Fruit fly (Drosophila melanogaster) whole organism, embryonic: Measurements from ENCODE around the gene CkIIbeta.

ENCODE experiments used
- BEAF-32 ChIP-seq: fragments of 200-800 bp; sonication (Bioruptor generic); optimal IDR thresholded peaks from 3 replicates; lab custom pipeline; 2017; ENCODE audit warnings: missing biosample characterization, missing genetic modification characterization, mild to moderate bottlenecking, moderate library complexity, missing genetic modification reagents
- Bgb ChIP-seq: fragments of 200-800 bp; sonication (Bioruptor generic); IDR thresholded peaks from 2 replicates; pipeline ENCODE4 v1.3.6; 2022; ENCODE audit warnings: missing biosample characterization, missing genetic modification characterization; ENCODE audit not compliant: partially characterized antibody
- Blimp-1 ChIP-seq: fragments of 200-800 bp; sonication (Bioruptor generic); optimal IDR thresholded peaks from 3 replicates; lab custom pipeline; 2018; ENCODE audit warnings: missing biosample characterization, missing genetic modification characterization, mild to moderate bottlenecking, moderate library complexity, missing genetic modification reagents
- CG10274 ChIP-seq: fragments of 200-800 bp; sonication (Bioruptor generic); optimal IDR thresholded peaks from 3 replicates; lab custom pipeline; 2017; ENCODE audit warnings: missing biosample characterization, mild to moderate bottlenecking, missing genetic modification characterization
- CG11093 ChIP-seq: fragments of 200-800 bp; sonication (Bioruptor generic); IDR thresholded peaks from 3 replicates; pipeline ENCODE4 v1.3.6; 2022; ENCODE audit warnings: missing biosample characterization, missing genetic modification characterization
- CG14860 ChIP-seq: fragments of 200-800 bp; sonication (Bioruptor generic); IDR thresholded peaks from 3 replicates; pipeline ENCODE4 v1.3.6; 2022; ENCODE audit warnings: missing biosample characterization, missing genetic modification characterization; ENCODE audit not compliant: partially characterized antibody
- CG16813 ChIP-seq: fragments of 200-800 bp; sonication (Bioruptor generic); IDR thresholded peaks from 3 replicates; pipeline ENCODE4 v1.3.6; 2022; ENCODE audit warnings: missing biosample characterization, missing genetic modification characterization; ENCODE audit not compliant: partially characterized antibody
- CG18011 ChIP-seq: fragments of 200-800 bp; sonication (Bioruptor generic); optimal IDR thresholded peaks from 2 replicates; lab custom pipeline; 2017; ENCODE audit warnings: missing biosample characterization, missing genetic modification characterization, mild to moderate bottlenecking, moderate library complexity, missing genotype
- CG1832 ChIP-seq: fragments of 200-800 bp; sonication (Bioruptor generic); optimal IDR thresholded peaks from 2 replicates; lab custom pipeline; 2017; ENCODE audit warnings: missing biosample characterization, mild to moderate bottlenecking, missing genetic modification characterization, inconsistent platforms
- CG31224 ChIP-seq: fragments of 200-800 bp; sonication (Bioruptor generic); IDR thresholded peaks from 2 replicates; pipeline ENCODE4 v1.3.6; 2022; ENCODE audit warnings: missing biosample characterization, missing genetic modification characterization
- CG34224 ChIP-seq: fragments of 200-800 bp; sonication (Bioruptor generic); IDR thresholded peaks from 3 replicates; pipeline ENCODE4 v1.3.6; 2022; ENCODE audit warnings: missing biosample characterization, missing genetic modification characterization; ENCODE audit not compliant: partially characterized antibody
- CG6791 ChIP-seq: fragments of 200-800 bp; sonication (Bioruptor generic); IDR thresholded peaks from 3 replicates; pipeline ENCODE4 v1.3.6; 2022; ENCODE audit warnings: missing biosample characterization, missing genetic modification characterization; ENCODE audit not compliant: partially characterized antibody
- CG6813 ChIP-seq: fragments of 200-800 bp; sonication (Bioruptor generic); optimal IDR thresholded peaks from 2 replicates; lab custom pipeline; 2017; ENCODE audit warnings: missing biosample characterization, missing genetic modification characterization, mild to moderate bottlenecking, moderate library complexity, missing genetic modification reagents
- CG7556 ChIP-seq: fragments of 200-800 bp; sonication (Bioruptor generic); optimal IDR thresholded peaks from 2 replicates; lab custom pipeline; 2017; ENCODE audit warnings: missing biosample characterization, mild to moderate bottlenecking, missing genetic modification characterization
- CG7963 ChIP-seq: fragments of 200-800 bp; sonication (Bioruptor generic); IDR thresholded peaks from 3 replicates; pipeline ENCODE4 v1.3.6; 2022; ENCODE audit warnings: missing biosample characterization, missing genetic modification characterization; ENCODE audit not compliant: partially characterized antibody
- CG8478 ChIP-seq: fragments of >200 bp; optimal IDR thresholded peaks from 2 replicates; lab custom pipeline; 2018
- CHES-1-like ChIP-seq: fragments of 200-800 bp; sonication (Bioruptor generic); optimal IDR thresholded peaks from 2 replicates; lab custom pipeline; 2016; ENCODE audit warnings: missing biosample characterization, missing genetic modification characterization
- D19B ChIP-seq: fragments of 200-800 bp; sonication (Bioruptor generic); optimal IDR thresholded peaks from 2 replicates; lab custom pipeline; 2017; ENCODE audit warnings: missing biosample characterization, mild to moderate bottlenecking, missing genetic modification characterization
- Eip74EF ChIP-seq, 2 experiments: fragments of 200-800 bp in 1 of 2; fragments of >200 bp in 1 of 2; sonication (Bioruptor generic) in 1 of 2; optimal IDR thresholded peaks; 2 replicates each; lab custom pipeline; 2017 to 2019; ENCODE audit warnings: missing biosample characterization in 2 of 2, missing genetic modification characterization in 2 of 2, mild to moderate bottlenecking in 1 of 2, moderate library complexity in 1 of 2
- Elba2 ChIP-seq: fragments of 200-800 bp; sonication (Bioruptor generic); optimal IDR thresholded peaks from 3 replicates; lab custom pipeline; 2016; ENCODE audit warnings: missing biosample characterization, missing genetic modification characterization
- HLH4C ChIP-seq: fragments of 200-800 bp; sonication (Bioruptor generic); IDR thresholded peaks from 3 replicates; pipeline ENCODE4 v1.3.6; 2022; ENCODE audit warnings: missing biosample characterization, missing genetic modification characterization; ENCODE audit not compliant: partially characterized antibody
- Scr ChIP-seq: fragments of 200-800 bp; sonication (Bioruptor generic); IDR thresholded peaks from 2 replicates; pipeline ENCODE4 v1.3.6; 2022; ENCODE audit warnings: missing biosample characterization, missing genetic modification characterization; ENCODE audit not compliant: partially characterized antibody
- Trl ChIP-seq, 3 experiments: fragments of >200 bp in 2 of 3; fragments of 200-800 bp in 1 of 3; sonication (Bioruptor generic) in 1 of 3; optimal IDR thresholded peaks; 2 replicates in 1 of 3; 3 replicates in 2 of 3; lab custom pipeline; 2016 to 2017; ENCODE audit warnings: missing biosample characterization in 1 of 3, missing genetic modification characterization in 1 of 3
- abd-A ChIP-seq: fragments of 200-800 bp; sonication (Bioruptor generic); optimal IDR thresholded peaks from 3 replicates; lab custom pipeline; 2019; ENCODE audit warnings: missing biosample characterization, mild to moderate bottlenecking, missing genetic modification characterization, moderate library complexity
- az2 ChIP-seq: fragments of 200-800 bp; sonication (Bioruptor generic); optimal IDR thresholded peaks from 3 replicates; lab custom pipeline; 2016; ENCODE audit warnings: missing biosample characterization, missing genetic modification characterization
- bbx ChIP-seq: fragments of 200-800 bp; sonication (Bioruptor generic); IDR thresholded peaks from 2 replicates; pipeline ENCODE4 v1.3.6; 2022; ENCODE audit warnings: missing biosample characterization, missing genetic modification characterization; ENCODE audit not compliant: partially characterized antibody
- caup ChIP-seq: fragments of 200-800 bp; sonication (Bioruptor generic); optimal IDR thresholded peaks from 3 replicates; lab custom pipeline; 2017; ENCODE audit warnings: missing biosample characterization, mild to moderate bottlenecking, missing genetic modification characterization, moderate library complexity; ENCODE audit not compliant: severe bottlenecking
- chinmo ChIP-seq: fragments of 200-800 bp; sonication (Bioruptor generic); IDR thresholded peaks from 4 replicates; pipeline ENCODE4 v1.3.6; 2022; ENCODE audit warnings: missing biosample characterization, missing genetic modification characterization; ENCODE audit not compliant: partially characterized antibody
- crc ChIP-seq: fragments of 200-800 bp; sonication (Bioruptor generic); optimal IDR thresholded peaks from 2 replicates; lab custom pipeline; 2016; ENCODE audit warnings: missing biosample characterization, missing genetic modification characterization
- en ChIP-seq: fragments of 200-800 bp; sonication (Bioruptor generic); optimal IDR thresholded peaks from 2 replicates; lab custom pipeline; 2016; ENCODE audit warnings: missing biosample characterization, missing genetic modification characterization
- fru ChIP-seq: fragments of >200 bp; optimal IDR thresholded peaks from 2 replicates; lab custom pipeline; 2017
- gcm2 ChIP-seq: fragments of 200-800 bp; sonication (Bioruptor generic); optimal IDR thresholded peaks from 2 replicates; lab custom pipeline; 2016; ENCODE audit warnings: missing biosample characterization, missing genetic modification characterization
- h ChIP-seq: fragments of >200 bp; optimal IDR thresholded peaks from 2 replicates; lab custom pipeline; 2017
- mld ChIP-seq: fragments of 200-800 bp; sonication (Bioruptor generic); IDR thresholded peaks from 3 replicates; pipeline ENCODE4 v1.3.6; 2022; ENCODE audit warnings: missing biosample characterization, missing genetic modification characterization; ENCODE audit not compliant: partially characterized antibody
- nerfin-2 ChIP-seq: fragments of 200-800 bp; sonication (Bioruptor generic); IDR thresholded peaks from 2 replicates; pipeline ENCODE4 v1.3.6; 2022; ENCODE audit warnings: missing biosample characterization, missing genetic modification characterization; ENCODE audit not compliant: partially characterized antibody
- nmo ChIP-seq: fragments of 200-800 bp; sonication (Bioruptor generic); optimal IDR thresholded peaks from 2 replicates; lab custom pipeline; 2018; ENCODE audit warnings: missing biosample characterization, mild to moderate bottlenecking, missing genetic modification characterization, moderate library complexity
- ssp ChIP-seq: fragments of 200-800 bp; sonication (Bioruptor generic); IDR thresholded peaks from 2 replicates; pipeline ENCODE4 v1.3.6; 2022; ENCODE audit warnings: missing biosample characterization, missing genetic modification characterization
- tna ChIP-seq: fragments of 200-800 bp; sonication (Bioruptor generic); IDR thresholded peaks from 2 replicates; pipeline ENCODE4 v1.3.6; 2022; ENCODE audit warnings: missing biosample characterization, missing genetic modification characterization; ENCODE audit not compliant: partially characterized antibody
- vnd ChIP-seq: fragments of 200-800 bp; sonication (Bioruptor generic); IDR thresholded peaks from 3 replicates; pipeline ENCODE4 v1.3.6; 2022; ENCODE audit warnings: missing biosample characterization, missing genetic modification characterization; ENCODE audit not compliant: partially characterized antibody

CkIIbeta gene

dm6 chrX:11828336-11829007 lies 36.1 kb downstream of the CkIIbeta start:
- TF ChIP-seq CHES-1-like (GFP tag; lab: Kevin White, UChicago), result no peak
- 0 out of 3 replicates have a peak, but pooled peaks have one; percentile 25 for TF ChIP-seq CG7963 (GFP tag; lab: Robert Waterston, UW)
- TF ChIP-seq CG14860 (GFP tag; lab: Robert Waterston, UW), result peak; percentile 78
- no peak for TF ChIP-seq gcm2 (GFP tag; lab: Kevin White, UChicago)
- 0 out of 2 replicates have a peak, but pooled peaks have one; percentile 14 for TF ChIP-seq bbx (GFP tag; lab: Robert Waterston, UW)
- 0 out of 3 replicates have a peak, but pooled peaks have one; percentile 31 for TF ChIP-seq CG34224 (GFP tag; lab: Robert Waterston, UW)
- peak; percentile 22; the same call in 1 of the 2 replicates for TF ChIP-seq Scr (GFP tag; lab: Robert Waterston, UW)
- peak; percentile 85 for TF ChIP-seq HLH4C (GFP tag; lab: Robert Waterston, UW)
- 0 out of 2 replicates have a peak, but pooled peaks have one; percentile 46 for TF ChIP-seq nerfin-2
- 0 out of 3 replicates have a peak, but pooled peaks have one; percentile 20 for TF ChIP-seq mld
- no peak for TF ChIP-seq CG10274
- TF ChIP-seq Bgb, result peak; percentile 40; the same call in 1 of the 2 replicates
- TF ChIP-seq D19B (GFP tag; lab: Kevin White, UChicago), result peak; percentile 30
- peak; percentile 61; the same call in 1 of the 3 replicates for TF ChIP-seq CG6791
- TF ChIP-seq CG6813, result no peak
- TF ChIP-seq CG18011, result no peak
- 0 out of 3 replicates have a peak, but pooled peaks have one; percentile 27 for TF ChIP-seq vnd (GFP tag; lab: Robert Waterston, UW)
- TF ChIP-seq CG16813, result peak; percentile 50
- TF ChIP-seq CG1832 (GFP tag; lab: Kevin White, UChicago), result peak; percentile 81
- no peak for TF ChIP-seq caup
- 0 out of 4 replicates have a peak, but pooled peaks have one; percentile 27 for TF ChIP-seq chinmo
- TF ChIP-seq Trl (optimal IDR thresholded peaks at IDR 0.05; lab: Kevin White, UChicago), result peak; percentile 20 to 21
- TF ChIP-seq Trl (GFP tag; optimal IDR thresholded peaks at IDR 0.05; lab: Kevin White, UChicago), result no peak
- TF ChIP-seq CG8478 (lab: Kevin White, UChicago), result peak; percentile 64
- TF ChIP-seq tna, result peak; percentile 59; the same call in 1 of the 2 replicates

DNA sequence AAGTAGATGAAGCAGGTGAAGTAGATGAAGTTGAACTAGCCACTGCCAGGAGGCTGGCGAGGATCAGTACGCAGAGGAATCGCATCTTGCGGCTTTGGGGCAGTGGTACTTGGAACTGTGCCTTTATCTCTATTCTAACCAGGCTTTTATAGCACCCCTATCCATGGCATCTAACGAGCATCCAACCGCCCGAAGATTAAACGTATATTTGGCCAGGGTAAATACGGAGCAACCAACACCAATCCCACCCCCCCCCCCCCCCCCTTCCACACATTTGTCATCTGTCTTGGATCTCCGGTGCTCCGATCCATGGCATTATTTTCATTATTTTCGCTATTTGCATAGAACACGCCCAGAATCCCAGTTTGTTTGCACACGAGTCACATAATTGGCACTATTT lies 45.6 kb downstream of the CkIIbeta start, which contains the start of gene CG15741:
Gene CG15741, minus strand, starts transcription at position 101 of the 400 bp plus-strand sequence.
- no peak for TF ChIP-seq az2 (GFP tag; lab: Kevin White, UChicago)
- TF ChIP-seq ssp (GFP tag; lab: Robert Waterston, UW), result no peak
- TF ChIP-seq BEAF-32 (GFP tag; lab: Kevin White, UChicago), result no peak
- TF ChIP-seq Eip74EF (GFP tag; optimal IDR thresholded peaks at IDR 0.05; lab: Kevin White, UChicago), result no peak
- no peak for TF ChIP-seq fru (lab: Kevin White, UChicago)
- TF ChIP-seq CG11093 (GFP tag; lab: Robert Waterston, UW), result no peak
- no peak for TF ChIP-seq CG7556
- TF ChIP-seq Elba2 (GFP tag; lab: Kevin White, UChicago), result no peak
- no peak for TF ChIP-seq nmo (GFP tag; lab: Kevin White, UChicago)
- no peak for TF ChIP-seq Blimp-1 (GFP tag; lab: Kevin White, UChicago)
- no peak for TF ChIP-seq CG31224
- no peak for TF ChIP-seq h
- TF ChIP-seq abd-A (tag; lab: Kevin White, UChicago), result no peak
- no peak for TF ChIP-seq crc (GFP tag; lab: Kevin White, UChicago)
- TF ChIP-seq en (GFP tag; lab: Kevin White, UChicago), result no peak
- TF ChIP-seq, all 482 proteins: peak for 0
